Fruit fly (Drosophila melanogaster): ENCODE data around the gene S-Lap2.

Gene S-Lap2

dm6 chr3L:8600752-8601433, 18.8 kb upstream of the S-Lap2 start, which contains the start of the genes Nelf-E and RpL14 (continued):
- TF ChIP-seq CG18599 (GFP tag; optimal IDR thresholded peaks at IDR 0.05) (peak; percentile 97), gt (GFP tag; IDR thresholded peaks at IDR 0.05) (peak; percentile 74), CG14710 (tag; optimal IDR thresholded peaks at IDR 0.05) (peak; percentile 96), otp (GFP tag; IDR thresholded peaks at IDR 0.05) (peak; percentile 96), Jarid2 (GFP tag; optimal IDR thresholded peaks at IDR 0.05) (peak; percentile 90), shn (GFP tag; optimal IDR thresholded peaks at IDR 0.05) (peak; percentile 97), prd (optimal IDR thresholded peaks at IDR 0.05) (no peak), prd (GFP tag; IDR thresholded peaks at IDR 0.05) (peak; percentile 84), CG15269 (tag; optimal IDR thresholded peaks at IDR 0.05) (peak; percentile 89), Dp (GFP tag; optimal IDR thresholded peaks at IDR 0.05) (peak; percentile 64), Ets97D (GFP tag; optimal IDR thresholded peaks at IDR 0.05) (peak; percentile 100), CG13775 (GFP tag; optimal IDR thresholded peaks at IDR 0.05) (peak; percentile 97), dimm (GFP tag; IDR thresholded peaks at IDR 0.05) (peak; percentile 85), trem (tag; optimal IDR thresholded peaks at IDR 0.05) (peak; percentile 95), NC2β (GFP tag; optimal IDR thresholded peaks at IDR 0.05) (peak; percentile 100), sens (GFP tag) (peak; percentile 99), gcm2 (GFP tag; optimal IDR thresholded peaks at IDR 0.05) (peak; percentile 93), sisA (GFP tag; IDR thresholded peaks at IDR 0.05) (peak; percentile 75), sug (tag; optimal IDR thresholded peaks at IDR 0.05) (peak; percentile 94), lola (GFP tag; optimal IDR thresholded peaks at IDR 0.05) (peak in 1 of 3 experiments; percentile 72), cwo (GFP tag; optimal IDR thresholded peaks at IDR 0.05) (peak; percentile 85), HLH4C (GFP tag; IDR thresholded peaks at IDR 0.05; ENCODE audit: partially characterized antibody) (peak; percentile 65), bbx (GFP tag; IDR thresholded peaks at IDR 0.05; ENCODE audit: partially characterized antibody) (peak; percentile 61), CG12155 (GFP tag; optimal IDR thresholded peaks at IDR 0.05) (peak; percentile 88), CG2889 (GFP tag; IDR thresholded peaks at IDR 0.05) (peak; percentile 81), CG7987 (GFP tag; optimal IDR thresholded peaks at IDR 0.05) (peak; percentile 99), al (GFP tag; IDR thresholded peaks at IDR 0.05) (peak; percentile 89), HmgD (GFP tag; optimal IDR thresholded peaks at IDR 0.05) (peak; percentile 94), fd3F (GFP tag; optimal IDR thresholded peaks at IDR 0.05) (peak; percentile 91), twi (tag; optimal IDR thresholded peaks at IDR 0.05) (peak; percentile 86), TFAM (GFP tag; optimal IDR thresholded peaks at IDR 0.05) (peak; percentile 91), Dek (tag; optimal IDR thresholded peaks at IDR 0.05) (peak; percentile 89), schlank (tag; optimal IDR thresholded peaks at IDR 0.05) (peak; percentile 95), Awh (GFP tag; IDR thresholded peaks at IDR 0.05) (peak; percentile 91), CG11456 (GFP tag; IDR thresholded peaks at IDR 0.05) (peak; percentile 97), CG1792 (GFP tag; optimal IDR thresholded peaks at IDR 0.05) (peak; percentile 96), CG5245 (GFP tag; optimal IDR thresholded peaks at IDR 0.05) (peak; percentile 83), CG6683 (GFP tag; optimal IDR thresholded peaks at IDR 0.05) (peak; percentile 95), cg (GFP tag; optimal IDR thresholded peaks at IDR 0.05) (peak; percentile 21), Tbp (GFP tag; optimal IDR thresholded peaks at IDR 0.05) (no peak), CG17385 (GFP tag; optimal IDR thresholded peaks at IDR 0.05) (peak; percentile 92), lov (optimal IDR thresholded peaks at IDR 0.05) (no peak), lov (GFP tag; IDR thresholded peaks at IDR 0.05) (peak; percentile 97), CG6854 (GFP tag; optimal IDR thresholded peaks at IDR 0.05) (peak; percentile 94), zen2 (GFP tag; IDR thresholded peaks at IDR 0.05; ENCODE audit: partially characterized antibody) (no peak), CG15514 (GFP tag; optimal IDR thresholded peaks at IDR 0.05) (peak; percentile 95), stwl (tag; optimal IDR thresholded peaks at IDR 0.05) (peak; percentile 98), crc (GFP tag; optimal IDR thresholded peaks at IDR 0.05) (peak; percentile 93), Hmr (GFP tag; optimal IDR thresholded peaks at IDR 0.05) (peak; percentile 98)
